Worm (Caenorhabditis elegans) whole organism, L3 larva: ENCODE measurements around the gene Y17G9A.3.
A peak's percentile ranks its signal among the peaks of the same experiment; 100 is the strongest.

Source experiments
- R02D3.7 ChIP-seq: fragments of 150-350 bp; optimal IDR thresholded peaks from 2 replicates; lab custom pipeline; 2014; ENCODE audit warnings: missing biosample characterization, missing genetic modification characterization
- ZK546.5 ChIP-seq: sonication (generic microtip); optimal IDR thresholded peaks from 2 replicates; lab custom pipeline; 2017; ENCODE audit warnings: missing biosample characterization, missing genetic modification characterization
- aly-2 ChIP-seq: fragments of 150-350 bp; optimal IDR thresholded peaks from 2 replicates; lab custom pipeline; 2014; ENCODE audit warnings: missing biosample characterization, missing genetic modification characterization
- ama-1 ChIP-seq: fragments of 150-350 bp; optimal IDR thresholded peaks from 2 replicates; lab custom pipeline; 2018
- ceh-16 ChIP-seq: sonication (generic microtip); optimal IDR thresholded peaks from 2 replicates; lab custom pipeline; 2017; ENCODE audit warnings: missing biosample characterization, missing genetic modification characterization
- ceh-28 ChIP-seq: fragments of 150-350 bp; optimal IDR thresholded peaks from 2 replicates; lab custom pipeline; 2014; ENCODE audit warnings: missing biosample characterization, missing genetic modification reagents, missing genetic modification characterization
- ceh-9 ChIP-seq: sonication (generic microtip); optimal IDR thresholded peaks from 2 replicates; lab custom pipeline; 2018; ENCODE audit warnings: missing biosample characterization, missing genetic modification characterization
- egl-27 ChIP-seq: sonication (generic microtip); optimal IDR thresholded peaks from 4 replicates; lab custom pipeline; 2017; ENCODE audit warnings: missing biosample characterization, missing genetic modification reagents, missing genetic modification characterization
- egl-5 ChIP-seq: fragments of 150-350 bp; optimal IDR thresholded peaks from 2 replicates; lab custom pipeline; 2017; ENCODE audit warnings: missing biosample characterization, missing genetic modification reagents, missing genetic modification characterization, inconsistent platforms
- elt-1 ChIP-seq: fragments of 150-350 bp; optimal IDR thresholded peaks from 2 replicates; lab custom pipeline; 2014; ENCODE audit warnings: missing biosample characterization, missing genetic modification characterization
- elt-3 ChIP-seq, 3 experiments: fragments of 150-350 bp in 1 of 3; sonication (generic microtip) in 2 of 3; optimal IDR thresholded peaks; 2 replicates in 2 of 3; 4 replicates in 1 of 3; lab custom pipeline; 2014 to 2017; ENCODE audit warnings: missing biosample characterization in 3 of 3, missing genetic modification characterization in 3 of 3
- eor-1 ChIP-seq, 2 experiments: fragments of 150-350 bp; optimal IDR thresholded peaks; 2 replicates each; lab custom pipeline; 2014 to 2018; ENCODE audit warnings: missing biosample characterization in 2 of 2, missing genetic modification characterization in 2 of 2
- fkh-2 ChIP-seq: fragments of 150-350 bp; optimal IDR thresholded peaks from 2 replicates; lab custom pipeline; 2014; ENCODE audit warnings: missing biosample characterization, missing genetic modification reagents, missing genetic modification characterization
- jun-1 ChIP-seq: fragments of 150-350 bp; optimal IDR thresholded peaks from 2 replicates; lab custom pipeline; 2014; ENCODE audit warnings: missing biosample characterization, missing genetic modification reagents, missing genetic modification characterization
- lin-15B ChIP-seq: fragments of 150-350 bp; optimal IDR thresholded peaks from 2 replicates; lab custom pipeline; 2014; ENCODE audit warnings: missing biosample characterization, missing genetic modification characterization
- lin-39 ChIP-seq: fragments of 150-350 bp; optimal IDR thresholded peaks from 2 replicates; lab custom pipeline; 2018; ENCODE audit warnings: missing biosample characterization, missing genetic modification reagents, missing genetic modification characterization
- lsy-12 ChIP-seq: sonication (generic microtip); optimal IDR thresholded peaks from 2 replicates; lab custom pipeline; 2016; ENCODE audit warnings: mild to moderate bottlenecking, missing genetic modification characterization, missing compliant biosample characterization
- mdl-1 ChIP-seq: fragments of 150-350 bp; optimal IDR thresholded peaks from 2 replicates; lab custom pipeline; 2014; ENCODE audit warnings: missing biosample characterization, missing genetic modification characterization
- mml-1 ChIP-seq: fragments of 150-350 bp; sonication (generic microtip); optimal IDR thresholded peaks from 3 replicates; lab custom pipeline; 2014; ENCODE audit warnings: missing biosample characterization, missing genetic modification characterization
- nfya-1 ChIP-seq: sonication (generic microtip); optimal IDR thresholded peaks from 2 replicates; lab custom pipeline; 2017; ENCODE audit warnings: missing genetic modification characterization, mild to moderate bottlenecking, missing compliant biosample characterization, antibody characterized with exemption, moderate library complexity; ENCODE audit not compliant: insufficient read depth
- nhr-11 ChIP-seq: fragments of 150-350 bp; optimal IDR thresholded peaks from 2 replicates; lab custom pipeline; 2014; ENCODE audit warnings: missing biosample characterization, missing genetic modification characterization
- nhr-12 ChIP-seq: fragments of 150-350 bp; optimal IDR thresholded peaks from 2 replicates; lab custom pipeline; 2014; ENCODE audit warnings: missing biosample characterization, missing genetic modification characterization
- nhr-23 ChIP-seq: fragments of 150-350 bp; optimal IDR thresholded peaks from 2 replicates; lab custom pipeline; 2014; ENCODE audit warnings: missing biosample characterization, missing genetic modification reagents, missing genetic modification characterization
- nhr-237 ChIP-seq: fragments of 150-350 bp; optimal IDR thresholded peaks from 2 replicates; lab custom pipeline; 2014; ENCODE audit warnings: missing biosample characterization, missing genetic modification characterization
- nhr-25 ChIP-seq: sonication (generic microtip); optimal IDR thresholded peaks from 2 replicates; lab custom pipeline; 2017; ENCODE audit warnings: missing biosample characterization, missing genetic modification characterization
- nhr-43 ChIP-seq: sonication (generic microtip); optimal IDR thresholded peaks from 2 replicates; lab custom pipeline; 2016; ENCODE audit warnings: mild to moderate bottlenecking, missing genetic modification characterization, missing compliant biosample characterization; ENCODE audit not compliant: poor library complexity, severe bottlenecking
- nhr-67 ChIP-seq: fragments of 150-350 bp; optimal IDR thresholded peaks from 2 replicates; lab custom pipeline; 2014; ENCODE audit warnings: missing biosample characterization, missing genetic modification characterization
- nhr-76 ChIP-seq: fragments of 150-350 bp; sonication (generic microtip); optimal IDR thresholded peaks from 5 replicates; lab custom pipeline; 2014; ENCODE audit warnings: missing biosample characterization, missing genetic modification characterization
- nhr-77 ChIP-seq: fragments of 150-350 bp; optimal IDR thresholded peaks from 2 replicates; lab custom pipeline; 2014; ENCODE audit warnings: missing biosample characterization, missing genetic modification characterization
- pha-4 ChIP-seq: fragments of 150-350 bp; optimal IDR thresholded peaks from 2 replicates; lab custom pipeline; 2014; ENCODE audit warnings: missing biosample characterization, missing genetic modification reagents, missing genetic modification characterization
- pqm-1 ChIP-seq: fragments of 150-350 bp; optimal IDR thresholded peaks from 2 replicates; lab custom pipeline; 2017; ENCODE audit warnings: missing biosample characterization, missing genetic modification characterization, inconsistent platforms
- skn-1 ChIP-seq: fragments of 150-350 bp; optimal IDR thresholded peaks from 2 replicates; lab custom pipeline; 2014; ENCODE audit warnings: missing biosample characterization, missing genetic modification characterization
- snpc-4 ChIP-seq: fragments of 150-350 bp; optimal IDR thresholded peaks from 2 replicates; lab custom pipeline; 2014; ENCODE audit warnings: missing biosample characterization, missing genetic modification characterization
- tbx-2 ChIP-seq: sonication (generic microtip); optimal IDR thresholded peaks from 2 replicates; lab custom pipeline; 2016; ENCODE audit warnings: mild to moderate bottlenecking, missing genetic modification characterization, missing compliant biosample characterization
- unc-39 ChIP-seq: sonication (generic microtip); optimal IDR thresholded peaks from 4 replicates; lab custom pipeline; 2017; ENCODE audit warnings: missing biosample characterization, missing genetic modification characterization
- unc-62 ChIP-seq: fragments of 150-350 bp; sonication (generic microtip); optimal IDR thresholded peaks from 4 replicates; lab custom pipeline; 2014; ENCODE audit warnings: missing biosample characterization, missing genetic modification reagents, missing genetic modification characterization
- ztf-11 ChIP-seq: fragments of 150-350 bp; optimal IDR thresholded peaks from 2 replicates; lab custom pipeline; 2014; ENCODE audit warnings: missing biosample characterization, missing genetic modification characterization
- ztf-4 ChIP-seq: fragments of 150-350 bp; optimal IDR thresholded peaks from 2 replicates; lab custom pipeline; 2014; ENCODE audit warnings: missing biosample characterization, missing genetic modification characterization

Gene Y17G9A.3

ce11 chrIV:4885435-4885834 lies 27.0 kb upstream of the Y17G9A.3 start:
- TF ChIP-seq nhr-25: no peak
- TF ChIP-seq pha-4: no peak
- no peak for TF ChIP-seq mdl-1
- TF ChIP-seq jun-1: no peak
- TF ChIP-seq eor-1 (tag; optimal IDR thresholded peaks at IDR 0.05; lab: Kevin White, UChicago): no peak
- TF ChIP-seq ceh-9 (tag; lab: Kevin White, UChicago): no peak
- no peak for TF ChIP-seq nhr-76
- no peak for TF ChIP-seq ama-1 (lab: Kevin White, UChicago)
- TF ChIP-seq unc-62 (GFP tag; lab: Kevin White, UChicago): no peak
- TF ChIP-seq pqm-1 (tag; lab: Kevin White, UChicago): no peak
- no peak for TF ChIP-seq ZK546.5 (tag; lab: Kevin White, UChicago)
- TF ChIP-seq nfya-1 (tag; lab: Kevin White, UChicago): no peak
- TF ChIP-seq unc-39 (tag; lab: Kevin White, UChicago): no peak
- no peak for TF ChIP-seq ztf-11 (tag; lab: Kevin White, UChicago)
- TF ChIP-seq nhr-43 (tag; lab: Kevin White, UChicago): no peak
- TF ChIP-seq nhr-237 (tag; lab: Kevin White, UChicago): no peak
- TF ChIP-seq ztf-4: no peak

ce11 chrIV:4883984-4884383 lies 25.5 kb upstream of the Y17G9A.3 start, which contains the start of gene str-166:
str-166 (plus strand) TSS chrIV:4884284.
- TF ChIP-seq nhr-67 (no peak), nhr-11 (tag; lab: Kevin White, UChicago) (no peak)

ce11 chrIV:4880634-4881033 lies 22.2 kb upstream of the Y17G9A.3 start:
- no peak for TF ChIP-seq egl-5 (tag; lab: Kevin White, UChicago)
- TF ChIP-seq pha-4: no peak
- TF ChIP-seq snpc-4 (tag; lab: Kevin White, UChicago): peak; percentile 98
- no peak for TF ChIP-seq mml-1 (tag; lab: Kevin White, UChicago)
- TF ChIP-seq lsy-12: no peak
- no peak for TF ChIP-seq tbx-2 (tag; lab: Kevin White, UChicago)
- TF ChIP-seq skn-1 (tag; lab: Kevin White, UChicago): no peak
- peak; percentile 43 for TF ChIP-seq lin-15B (tag; lab: Kevin White, UChicago)
- no peak for TF ChIP-seq egl-27 (tag; lab: Kevin White, UChicago)
- TF ChIP-seq unc-39 (tag; lab: Kevin White, UChicago): no peak
- no peak for TF ChIP-seq aly-2 (tag; lab: Kevin White, UChicago)
- TF ChIP-seq nhr-76: no peak
- TF ChIP-seq R02D3.7 (tag; lab: Kevin White, UChicago): peak; percentile 46
- no peak for TF ChIP-seq ceh-28 (tag; lab: Kevin White, UChicago)
- TF ChIP-seq ceh-16 (tag; lab: Kevin White, UChicago): no peak
- peak; percentile 80 for TF ChIP-seq nhr-43 (tag; lab: Kevin White, UChicago)
- TF ChIP-seq eor-1 (tag; optimal IDR thresholded peaks at IDR 0.05; lab: Kevin White, UChicago): no peak
- TF ChIP-seq nhr-12 (tag; lab: Kevin White, UChicago): no peak
- peak; percentile 83 for TF ChIP-seq nhr-25
- peak; percentile 9 for TF ChIP-seq pqm-1 (tag; lab: Kevin White, UChicago)
- peak; percentile 68 for TF ChIP-seq unc-62 (GFP tag; lab: Kevin White, UChicago)
- TF ChIP-seq lin-39 (tag; lab: Kevin White, UChicago): peak; percentile 7
- TF ChIP-seq nhr-23 (tag; lab: Kevin White, UChicago): peak; percentile 64
- TF ChIP-seq nhr-67: no peak
- no peak for TF ChIP-seq nhr-77 (tag; lab: Kevin White, UChicago)
- TF ChIP-seq elt-3 (tag; optimal IDR thresholded peaks at IDR 0.05; lab: Kevin White, UChicago): peak in 1 of 3 experiments; percentile 49
- TF ChIP-seq fkh-2: no peak
- TF ChIP-seq nfya-1 (tag; lab: Kevin White, UChicago): peak; percentile 70
- TF ChIP-seq ama-1 (lab: Kevin White, UChicago): peak; percentile 88
- no peak for TF ChIP-seq ztf-11 (tag; lab: Kevin White, UChicago)
- TF ChIP-seq elt-1 (tag; lab: Kevin White, UChicago): peak; percentile 60

- TF ChIP-seq nhr-25 (no peak), lin-15B (tag; lab: Kevin White, UChicago) (no peak), eor-1 (tag; optimal IDR thresholded peaks at IDR 0.05; lab: Kevin White, UChicago) (no peak), egl-27 (tag; lab: Kevin White, UChicago) (no peak), elt-1 (tag; lab: Kevin White, UChicago) (no peak), elt-3 (tag; optimal IDR thresholded peaks at IDR 0.05; lab: Kevin White, UChicago) (no peak), R02D3.7 (tag; lab: Kevin White, UChicago) (no peak), tbx-2 (tag; lab: Kevin White, UChicago) (no peak)
Observed at ce11 chrIV:4877102-4877501, 18.6 kb upstream of the Y17G9A.3 start, which contains the start of gene str-170. str-170 (plus strand) TSS chrIV:4877402.
